Worm (Caenorhabditis elegans): ENCODE measurements around the gene Y37H2A.12.

ce11 chrV:18109449-18109848 lies 21.5 kb downstream of the Y37H2A.12 start:
- TF ChIP-seq him-1 (tag; optimal IDR thresholded peaks at IDR 0.05) (no peak), W03F9.2 (tag; optimal IDR thresholded peaks at IDR 0.05) (no peak)
